Worm (Caenorhabditis elegans): Measurements from ENCODE around the gene clec-5.
A peak's percentile ranks its signal among the peaks of the same experiment; 100 is the strongest.

clec-5 gene

DNA sequence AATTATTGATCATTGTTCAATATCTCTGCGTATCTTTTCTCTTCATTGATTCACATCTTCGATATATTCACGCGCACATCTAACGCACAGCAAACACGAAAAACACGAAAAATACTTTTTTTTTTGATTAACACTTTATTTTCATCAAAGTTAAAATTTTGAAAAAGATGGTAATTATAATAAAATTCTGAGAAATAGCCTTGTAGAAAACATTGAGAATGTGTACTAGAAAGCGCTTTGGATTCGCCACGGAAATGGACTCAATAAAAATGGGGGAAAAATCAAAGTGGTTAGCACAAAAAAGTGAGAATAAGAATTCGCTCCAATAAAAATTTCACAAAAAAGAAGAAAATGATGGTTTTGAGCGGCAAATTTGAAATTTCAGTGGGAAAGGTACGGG lies 10.1 kb upstream of the clec-5 start, which contains the start of gene F26F4.6:
Gene F26F4.6 (minus strand): TSS at position 101 of the 400 bp plus-strand sequence.
- TF ChIP-seq B0336.3 (GFP tag; IDR thresholded peaks at IDR 0.05) = no peak
- TF ChIP-seq hmg-20 (GFP tag; IDR thresholded peaks at IDR 0.05) = no peak
- TF ChIP-seq rec-8 (tag; optimal IDR thresholded peaks at IDR 0.05) = no peak
- TF ChIP-seq dpl-1 (GFP tag; optimal IDR thresholded peaks at IDR 0.05) = no peak
- no peak for TF ChIP-seq Y67H2A.10 (GFP tag; conservative IDR thresholded peaks at IDR 0.05)
- TF ChIP-seq ceh-40 (GFP tag; IDR thresholded peaks at IDR 0.05) = no peak
- TF ChIP-seq rcor-1 (GFP tag; IDR thresholded peaks at IDR 0.05) = no peak
- TF ChIP-seq tbp1 (GFP tag; optimal IDR thresholded peaks at IDR 0.05) = no peak
- TF ChIP-seq hmg-1.2 (GFP tag; IDR thresholded peaks at IDR 0.05) = no peak
- no peak for TF ChIP-seq B0019.2 (GFP tag; conservative IDR thresholded peaks at IDR 0.05)

- TF ChIP-seq hlh-26 (GFP tag; conservative IDR thresholded peaks at IDR 0.05) (no peak), dox-1 (GFP tag; IDR thresholded peaks at IDR 0.05) (0 out of 2 replicates have a peak, but pooled peaks have one; percentile 8), him-1 (tag; optimal IDR thresholded peaks at IDR 0.05) (no peak), madf-8 (GFP tag; conservative IDR thresholded peaks at IDR 0.05) (peak; percentile 72), ceh-91 (GFP tag; IDR thresholded peaks at IDR 0.05) (peak; percentile 66; the same call in 1 of the 2 replicates), ztf-18 (tag; optimal IDR thresholded peaks at IDR 0.05) (peak; percentile 21), atf-7 (tag; optimal IDR thresholded peaks at IDR 0.05) (no peak), xnd-1 (tag; optimal IDR thresholded peaks at IDR 0.05) (peak; percentile 84), madf-3 (GFP tag; IDR thresholded peaks at IDR 0.05) (no peak), B0019.2 (GFP tag; conservative IDR thresholded peaks at IDR 0.05) (no peak), madf-6 (GFP tag; IDR thresholded peaks at IDR 0.05) (peak; percentile 90), hmg-1.2 (GFP tag; IDR thresholded peaks at IDR 0.05) (0 out of 2 replicates have a peak, but pooled peaks have one; percentile 14), lsl-1 (GFP tag; optimal IDR thresholded peaks at IDR 0.05) (peak; percentile 95), lin-54 (GFP tag; optimal IDR thresholded peaks at IDR 0.05) (peak; percentile 12), tbx-9 (tag; optimal IDR thresholded peaks at IDR 0.05; ENCODE audit: borderline replicate concordance) (no peak), F33H1.4 (GFP tag; IDR thresholded peaks at IDR 0.05) (peak; percentile 90), mcd-1 (GFP tag; IDR thresholded peaks at IDR 0.05) (peak; percentile 26; the same call in 1 of the 2 replicates)
Measured at ce11 chrIII:4890997-4891396, 7.6 kb upstream of the clec-5 start, which contains the start of gene F26F4.5. Gene F26F4.5, minus strand, starts transcription at chrIII:4891252.

ce11 chrIII:4887291-4887690 lies 3.9 kb upstream of the clec-5 start, which contains the start of gene clec-6:
Gene clec-6, minus strand, starts transcription at chrIII:4887444.
- TF ChIP-seq nhr-80 (tag; optimal IDR thresholded peaks at IDR 0.05) = peak; percentile 41
- TF ChIP-seq F57A8.1 (GFP tag; optimal IDR thresholded peaks at IDR 0.05) = no peak

DNA sequence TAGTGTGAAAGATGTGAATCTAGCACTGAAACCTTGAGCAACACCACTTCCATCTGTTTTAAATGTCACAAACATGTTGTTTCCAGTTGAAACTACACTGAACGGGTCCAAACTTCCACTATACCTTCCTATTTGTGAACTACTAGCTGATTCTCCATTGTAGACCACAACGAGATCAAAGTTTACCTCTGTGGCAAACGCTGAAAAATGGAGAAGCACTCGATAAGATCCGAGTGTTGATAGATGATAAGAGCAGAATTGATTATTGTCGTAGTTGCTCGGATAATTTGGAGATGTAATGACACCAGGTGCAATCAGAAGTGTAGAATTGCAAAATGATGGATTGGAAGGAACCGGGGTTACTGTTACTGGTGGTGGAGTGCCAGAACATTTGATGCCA lies 1.5 kb downstream of the clec-5 start:
- TF ChIP-seq bed-1 (GFP tag; IDR thresholded peaks at IDR 0.05) (no peak), nhr-80 (tag; optimal IDR thresholded peaks at IDR 0.05) (peak; percentile 32)

ce11 chrIII:4879445-4879844 lies 4.0 kb downstream of the clec-5 start, which contains the start of gene C35D10.1:
Gene C35D10.1, plus strand, starts transcription at chrIII:4879745.
- TF ChIP-seq lin-35 (GFP tag; optimal IDR thresholded peaks at IDR 0.05) = no peak
- TF ChIP-seq nfya-1 (tag; optimal IDR thresholded peaks at IDR 0.05; ENCODE audit: borderline replicate concordance, insufficient read depth) = no peak
- TF ChIP-seq Y53G8AR.9 (GFP tag; conservative IDR thresholded peaks at IDR 0.05) = 0 out of 2 replicates have a peak, but pooled peaks have one; percentile 37
- no peak for TF ChIP-seq him-1 (tag; optimal IDR thresholded peaks at IDR 0.05)
- no peak for TF ChIP-seq hlh-12 (tag; optimal IDR thresholded peaks at IDR 0.05)
- no peak for TF ChIP-seq tlf-1 (GFP tag; optimal IDR thresholded peaks at IDR 0.05)
- no peak for TF ChIP-seq snpc-4 (GFP tag; optimal IDR thresholded peaks at IDR 0.05)
- TF ChIP-seq snpc-4 (tag; optimal IDR thresholded peaks at IDR 0.05) = no peak
- TF ChIP-seq xnd-1 (tag; optimal IDR thresholded peaks at IDR 0.05) = peak; percentile 11
- peak; percentile 42; the same call in 1 of the 2 replicates for TF ChIP-seq madf-6 (GFP tag; IDR thresholded peaks at IDR 0.05)
- peak; percentile 36 for TF ChIP-seq F49E8.2 (tag; optimal IDR thresholded peaks at IDR 0.05; ENCODE audit: insufficient read depth)
- TF ChIP-seq ekl-4 (GFP tag; IDR thresholded peaks at IDR 0.05) = 0 out of 2 replicates have a peak, but pooled peaks have one; percentile 20
- TF ChIP-seq B0336.3 (GFP tag; IDR thresholded peaks at IDR 0.05) = 0 out of 2 replicates have a peak, but pooled peaks have one; percentile 26
- TF ChIP-seq athp-1 (tag; optimal IDR thresholded peaks at IDR 0.05) = no peak
- no peak for TF ChIP-seq nhr-120 (GFP tag; IDR thresholded peaks at IDR 0.05)
- no peak for TF ChIP-seq ets-4 (GFP tag; optimal IDR thresholded peaks at IDR 0.05)
